Fruit fly (Drosophila melanogaster) whole organism, pupa: ENCODE measurements around the gene eIF4A.

Experiments used
- CG15710 ChIP-seq: fragments of 200-800 bp; sonication (Bioruptor generic); optimal IDR thresholded peaks from 2 replicates; lab custom pipeline; 2018; ENCODE audit warnings: missing biosample characterization, mild to moderate bottlenecking, missing genetic modification characterization, moderate library complexity
- CG4496 ChIP-seq: fragments of 200-800 bp; sonication (Bioruptor generic); IDR thresholded peaks from 3 replicates; pipeline ENCODE4 v1.3.6; 2022; ENCODE audit warnings: missing biosample characterization, missing genetic modification characterization

dm6 chr2L:5964851-5965250, 16.7 kb upstream of the eIF4A start, which contains the start of gene psd:
- TF ChIP-seq CG15710, result no peak
- no peak for TF ChIP-seq CG4496 (GFP tag; lab: Robert Waterston, UW)
